Worm (Caenorhabditis elegans): ENCODE results near the gene F42A10.9.

F42A10.9 gene

ce11 chrIII:6210215-6210822 is 45.9 kb downstream of the F42A10.9 start:
- TF ChIP-seq F49E8.2 (tag; optimal IDR thresholded peaks at IDR 0.05; ENCODE audit: borderline replicate concordance) = peak; percentile 79
- no peak for TF ChIP-seq lin-29 (GFP tag; IDR thresholded peaks at IDR 0.05)
- TF ChIP-seq unc-130 (GFP tag; optimal IDR thresholded peaks at IDR 0.05) = peak; percentile 4
- TF ChIP-seq snpc-4 (tag; optimal IDR thresholded peaks at IDR 0.05) = peak; percentile 13
- TF ChIP-seq mdt-29 (GFP tag; IDR thresholded peaks at IDR 0.05) = 0 out of 2 replicates have a peak, but pooled peaks have one; percentile 33
- no peak for TF ChIP-seq F37D6.2 (tag; optimal IDR thresholded peaks at IDR 0.05)

ce11 chrIII:6213915-6214314 is 49.5 kb downstream of the F42A10.9 start, which contains the start of gene C23G10.10:
TSS of gene C23G10.10 (minus strand) at chrIII:6214015.
- TF ChIP-seq attf-4 (tag; optimal IDR thresholded peaks at IDR 0.05) (no peak), dmd-6 (GFP tag; IDR thresholded peaks at IDR 0.05) (no peak), madf-9 (GFP tag; conservative IDR thresholded peaks at IDR 0.05) (no peak), hlh-30 (tag; optimal IDR thresholded peaks at IDR 0.05; ENCODE audit: insufficient read depth) (no peak), egl-27 (tag; optimal IDR thresholded peaks at IDR 0.05) (no peak), aha-1 (tag) (no peak), lim-7 (GFP tag; IDR thresholded peaks at IDR 0.05) (no peak), ZK546.5 (tag; optimal IDR thresholded peaks at IDR 0.05) (no peak), F49E8.2 (tag; optimal IDR thresholded peaks at IDR 0.05; ENCODE audit: borderline replicate concordance) (no peak), hif-1 (tag; optimal IDR thresholded peaks at IDR 0.05) (no peak), unc-39 (tag; optimal IDR thresholded peaks at IDR 0.05) (no peak), duxl-1 (tag; optimal IDR thresholded peaks at IDR 0.05; ENCODE audit: poor library complexity) (no peak)

- peak; percentile 12 for TF ChIP-seq nhr-28 (tag; optimal IDR thresholded peaks at IDR 0.05)
- TF ChIP-seq fos-1 (tag; optimal IDR thresholded peaks at IDR 0.05) = no peak
- TF ChIP-seq daf-8 (GFP tag; IDR thresholded peaks at IDR 0.05) = no peak
Observed at ce11 chrIII:6215476-6215875, 51.1 kb downstream of the F42A10.9 start, which contains the start of gene C23G10.11. TSS of gene C23G10.11 (minus strand) at chrIII:6215576.

- TF ChIP-seq hlh-11 (tag; optimal IDR thresholded peaks at IDR 0.05) (peak; percentile 23), daf-12 (tag; optimal IDR thresholded peaks at IDR 0.05) (no peak), mxl-3 (GFP tag; optimal IDR thresholded peaks at IDR 0.05) (peak; percentile 92), dmd-6 (GFP tag; IDR thresholded peaks at IDR 0.05) (0 out of 2 replicates have a peak, but pooled peaks have one; percentile 8), nhr-28 (tag; optimal IDR thresholded peaks at IDR 0.05) (peak; percentile 84), mdl-1 (tag; optimal IDR thresholded peaks at IDR 0.05) (peak in 1 of 2 experiments; percentile 71), hlh-30 (tag; optimal IDR thresholded peaks at IDR 0.05; ENCODE audit: insufficient read depth) (peak; percentile 14), nhr-76 (tag; optimal IDR thresholded peaks at IDR 0.05) (no peak), aha-1 (tag) (no peak), nhr-48 (tag; optimal IDR thresholded peaks at IDR 0.05) (peak; percentile 83)
Observed at ce11 chrIII:6215943-6216342, 51.6 kb downstream of the F42A10.9 start.

ce11 chrIII:6216833-6217466 is 52.6 kb downstream of the F42A10.9 start, which contains the start of gene hot-4:
TSS of gene hot-4 (plus strand) at chrIII:6217416.
- no peak for TF ChIP-seq nhr-76 (tag; optimal IDR thresholded peaks at IDR 0.05)
- TF ChIP-seq arid-1 (GFP tag; conservative IDR thresholded peaks at IDR 0.05) = no peak
- no peak for TF ChIP-seq rbr-2 (tag; optimal IDR thresholded peaks at IDR 0.05)
- no peak for TF ChIP-seq zfp-3 (GFP tag; conservative IDR thresholded peaks at IDR 0.05)
- TF ChIP-seq zip-2 (tag; optimal IDR thresholded peaks at IDR 0.05) = no peak
- TF ChIP-seq dpl-1 (GFP tag; optimal IDR thresholded peaks at IDR 0.05) = no peak
- no peak for TF ChIP-seq nhr-102 (tag; optimal IDR thresholded peaks at IDR 0.05)
- no peak for TF ChIP-seq ceh-44 (GFP tag; IDR thresholded peaks at IDR 0.05)
- no peak for TF ChIP-seq pha-4 (GFP tag; IDR thresholded peaks at IDR 0.05)
- TF ChIP-seq pha-4 (tag; optimal IDR thresholded peaks at IDR 0.05) = no peak
- TF ChIP-seq unc-62 (GFP tag; optimal IDR thresholded peaks at IDR 0.05 in 1 of 2) = no peak
- no peak for TF ChIP-seq unc-62 (tag; optimal IDR thresholded peaks at IDR 0.05)
- TF ChIP-seq aly-2 (tag; optimal IDR thresholded peaks at IDR 0.05) = no peak
- TF ChIP-seq F44E2.7 (GFP tag; IDR thresholded peaks at IDR 0.05) = no peak
- no peak for TF ChIP-seq mxl-2 (GFP tag; conservative IDR thresholded peaks at IDR 0.05)
